Worm (Caenorhabditis elegans) whole organism, L2 larva: Measurements from ENCODE around the gene C03H5.4.

Source experiments
- C34F6.9 ChIP-seq: fragments of 150-350 bp; optimal IDR thresholded peaks from 2 replicates; lab custom pipeline; 2014; ENCODE audit warnings: missing biosample characterization, missing genetic modification characterization
- crh-2 ChIP-seq: sonication (generic microtip); optimal IDR thresholded peaks from 2 replicates; lab custom pipeline; 2017; ENCODE audit warnings: missing biosample characterization, missing genetic modification characterization
- elt-1 ChIP-seq: fragments of 150-350 bp; optimal IDR thresholded peaks from 2 replicates; lab custom pipeline; 2014; ENCODE audit warnings: missing biosample characterization, missing genetic modification characterization
- fos-1 ChIP-seq: fragments of 150-350 bp; optimal IDR thresholded peaks from 2 replicates; lab custom pipeline; 2014; ENCODE audit warnings: missing biosample characterization, missing genetic modification characterization
- nhr-237 ChIP-seq: fragments of 150-350 bp; optimal IDR thresholded peaks from 2 replicates; lab custom pipeline; 2014; ENCODE audit warnings: missing biosample characterization, missing genetic modification characterization
- skn-1 ChIP-seq: sonication (generic microtip); optimal IDR thresholded peaks from 2 replicates; lab custom pipeline; 2017; ENCODE audit warnings: missing biosample characterization, missing genetic modification characterization
- snpc-4 ChIP-seq: fragments of 150-350 bp; optimal IDR thresholded peaks from 2 replicates; lab custom pipeline; 2014; ENCODE audit warnings: missing biosample characterization, missing genetic modification characterization
- unc-39 ChIP-seq: fragments of 150-350 bp; optimal IDR thresholded peaks from 2 replicates; lab custom pipeline; 2014; ENCODE audit warnings: missing biosample characterization, missing genetic modification characterization
- unc-62 ChIP-seq: fragments of 150-350 bp; optimal IDR thresholded peaks from 2 replicates; lab custom pipeline; 2014; ENCODE audit warnings: missing biosample characterization, missing genetic modification reagents, missing genetic modification characterization
- ztf-11 ChIP-seq: sonication (generic microtip); optimal IDR thresholded peaks from 2 replicates; lab custom pipeline; 2017; ENCODE audit warnings: missing biosample characterization, missing genetic modification characterization

- TF ChIP-seq unc-62 (GFP tag; lab: Kevin White, UChicago) (no peak), unc-39 (no peak), snpc-4 (tag; lab: Kevin White, UChicago) (no peak), nhr-237 (tag; lab: Kevin White, UChicago) (no peak), C34F6.9 (no peak), ztf-11 (no peak), skn-1 (tag; lab: Kevin White, UChicago) (no peak), fos-1 (tag; lab: Kevin White, UChicago) (no peak), crh-2 (tag; lab: Kevin White, UChicago) (no peak), elt-1 (no peak)
These were observed 25.3 kb upstream of the C03H5.4 start for ce11 chrII:349749-350148.
